Worm (Caenorhabditis elegans): ENCODE results near the gene ZK381.62.

Gene ZK381.62

DNA sequence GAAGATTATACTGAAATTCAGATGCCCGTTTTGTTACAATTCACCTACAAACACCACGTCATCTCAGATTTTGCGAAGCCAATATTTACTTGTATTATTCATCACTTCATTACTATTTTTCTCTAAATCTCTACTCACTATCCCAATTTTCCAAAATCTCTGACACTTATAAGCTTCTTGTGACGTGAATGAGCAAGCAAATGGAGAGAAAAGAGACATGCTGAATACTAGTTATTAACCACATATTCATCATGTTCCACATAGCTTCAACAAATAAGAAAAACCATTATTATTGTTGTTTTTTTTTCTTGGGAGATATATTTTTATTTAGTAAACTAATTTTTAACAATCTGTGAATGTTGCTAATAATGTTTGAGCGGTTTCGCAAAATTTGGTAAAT lies 19.9 kb downstream of the ZK381.62 start:
- no peak for TF ChIP-seq klf-2 (GFP tag; conservative IDR thresholded peaks at IDR 0.05)
- no peak for TF ChIP-seq tab-1 (GFP tag; IDR thresholded peaks at IDR 0.05)
- no peak for TF ChIP-seq T22C8.4 (GFP tag; IDR thresholded peaks at IDR 0.05)
- TF ChIP-seq med-1 (GFP tag; optimal IDR thresholded peaks at IDR 0.05; ENCODE audit: insufficient read depth), result no peak
- no peak for TF ChIP-seq flt-1 (GFP tag; IDR thresholded peaks at IDR 0.05)
- TF ChIP-seq ztf-23 (GFP tag; IDR thresholded peaks at IDR 0.05), result no peak
- TF ChIP-seq ztf-29 (GFP tag; IDR thresholded peaks at IDR 0.05), result no peak
- no peak for TF ChIP-seq ref-1 (GFP tag; conservative IDR thresholded peaks at IDR 0.05)
- no peak for TF ChIP-seq cog-1 (tag; optimal IDR thresholded peaks at IDR 0.05)

DNA sequence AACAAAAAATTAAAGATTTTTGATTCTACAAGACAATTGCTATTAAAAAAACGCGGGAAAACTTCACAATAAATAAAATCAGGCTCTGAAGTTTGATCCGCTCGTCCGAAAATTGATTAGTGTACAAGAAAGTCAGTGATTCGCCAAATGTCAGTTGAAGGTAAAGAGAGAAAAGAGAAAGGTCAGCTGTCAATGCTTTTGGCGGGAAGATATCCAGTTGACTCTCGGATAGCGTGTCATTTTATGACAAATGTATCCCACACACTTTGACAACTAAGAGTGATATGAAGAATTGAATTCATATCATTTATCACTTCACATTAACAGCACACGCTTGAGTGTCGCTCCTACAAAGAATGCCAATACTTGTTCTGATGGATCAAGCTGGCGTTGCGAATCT lies 24.3 kb downstream of the ZK381.62 start:
- TF ChIP-seq cog-1 (tag; optimal IDR thresholded peaks at IDR 0.05), result no peak
- no peak for TF ChIP-seq tab-1 (GFP tag; IDR thresholded peaks at IDR 0.05)

DNA sequence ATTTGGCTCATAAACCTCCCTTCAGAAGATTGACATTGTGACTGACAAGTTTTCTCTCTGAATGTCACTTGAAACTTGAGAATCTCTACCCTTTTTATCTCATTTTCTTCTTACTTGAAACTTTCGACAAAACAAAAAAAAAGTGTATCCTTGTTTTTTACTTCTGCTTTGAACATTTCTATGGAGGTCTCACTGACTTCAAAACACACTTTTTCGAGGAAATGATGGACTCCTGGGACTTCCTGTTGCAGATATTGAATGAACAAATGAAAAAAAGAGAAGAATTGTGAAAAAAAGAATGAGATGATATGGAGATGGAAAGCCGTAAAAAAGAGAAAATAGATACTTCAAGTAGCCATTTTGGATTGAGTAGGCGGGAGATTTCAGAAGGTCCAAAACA lies 30.0 kb downstream of the ZK381.62 start:
- no peak for TF ChIP-seq flt-1 (GFP tag; IDR thresholded peaks at IDR 0.05)
- TF ChIP-seq klf-2 (GFP tag; conservative IDR thresholded peaks at IDR 0.05), result no peak
- TF ChIP-seq cog-1 (tag; optimal IDR thresholded peaks at IDR 0.05), result no peak
- TF ChIP-seq ztf-23 (GFP tag; IDR thresholded peaks at IDR 0.05), result no peak
- TF ChIP-seq med-1 (GFP tag; optimal IDR thresholded peaks at IDR 0.05; ENCODE audit: insufficient read depth), result no peak
- no peak for TF ChIP-seq ref-1 (GFP tag; conservative IDR thresholded peaks at IDR 0.05)
- no peak for TF ChIP-seq T22C8.4 (GFP tag; IDR thresholded peaks at IDR 0.05)
- TF ChIP-seq tab-1 (GFP tag; IDR thresholded peaks at IDR 0.05), result no peak
- TF ChIP-seq ztf-29 (GFP tag; IDR thresholded peaks at IDR 0.05), result no peak

DNA sequence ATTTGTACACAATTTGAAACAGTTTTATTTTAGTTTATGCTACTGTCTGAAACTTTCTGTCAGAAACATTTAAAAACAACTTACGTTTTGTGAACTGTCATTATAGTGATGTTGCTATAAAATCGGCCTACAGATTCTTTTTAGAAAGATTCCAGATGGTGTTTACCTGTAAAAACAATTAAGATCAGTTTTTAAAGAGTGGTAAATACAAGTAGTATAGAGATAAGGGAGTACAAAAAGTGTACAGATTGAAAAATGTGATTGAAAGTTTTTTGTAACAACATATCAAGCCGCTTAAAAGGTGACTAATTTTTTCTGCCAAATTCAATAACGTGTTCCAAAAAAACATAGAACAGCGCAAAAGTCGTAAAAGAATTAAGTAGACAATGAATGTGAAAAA lies 33.6 kb downstream of the ZK381.62 start, which contains the start of gene npr-12:
npr-12 (minus strand) TSS at position 101 of the 400 bp plus-strand sequence.
- no peak for TF ChIP-seq flt-1 (GFP tag; IDR thresholded peaks at IDR 0.05)
- TF ChIP-seq tab-1 (GFP tag; IDR thresholded peaks at IDR 0.05), result no peak
- no peak for TF ChIP-seq ref-1 (GFP tag; conservative IDR thresholded peaks at IDR 0.05)
- no peak for TF ChIP-seq klf-2 (GFP tag; conservative IDR thresholded peaks at IDR 0.05)
- no peak for TF ChIP-seq med-1 (GFP tag; optimal IDR thresholded peaks at IDR 0.05; ENCODE audit: insufficient read depth)
- TF ChIP-seq ztf-23 (GFP tag; IDR thresholded peaks at IDR 0.05), result no peak
- no peak for TF ChIP-seq ztf-29 (GFP tag; IDR thresholded peaks at IDR 0.05)
- TF ChIP-seq T22C8.4 (GFP tag; IDR thresholded peaks at IDR 0.05), result no peak

DNA sequence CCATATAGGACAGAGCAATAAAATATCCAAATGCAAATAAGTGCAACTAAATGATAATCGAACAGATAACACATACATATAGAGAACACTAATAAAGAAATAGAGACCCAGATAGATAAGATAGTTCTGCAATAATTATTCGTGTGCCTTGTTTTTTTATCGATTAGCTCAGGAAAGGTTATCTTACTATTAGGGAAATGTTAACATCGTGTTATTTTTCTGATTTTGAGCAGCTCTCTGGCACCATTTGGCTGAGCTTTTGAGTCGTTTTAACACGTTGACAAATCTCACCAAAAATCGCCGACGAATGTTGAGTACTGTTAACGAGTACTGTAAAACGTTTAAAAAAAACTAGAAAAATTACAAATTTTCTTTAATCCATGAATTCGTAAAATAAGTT lies 42.7 kb downstream of the ZK381.62 start, which contains the start of gene cest-6:
cest-6 (minus strand) TSS at position 101 of the 400 bp plus-strand sequence.
- TF ChIP-seq klf-2 (GFP tag; conservative IDR thresholded peaks at IDR 0.05) (no peak), ref-1 (GFP tag; conservative IDR thresholded peaks at IDR 0.05) (no peak), ztf-23 (GFP tag; IDR thresholded peaks at IDR 0.05) (no peak), T22C8.4 (GFP tag; IDR thresholded peaks at IDR 0.05) (no peak), flt-1 (GFP tag; IDR thresholded peaks at IDR 0.05) (no peak), med-1 (GFP tag; optimal IDR thresholded peaks at IDR 0.05; ENCODE audit: insufficient read depth) (no peak), cog-1 (tag; optimal IDR thresholded peaks at IDR 0.05) (no peak), ztf-29 (GFP tag; IDR thresholded peaks at IDR 0.05) (no peak), tab-1 (GFP tag; IDR thresholded peaks at IDR 0.05) (no peak)

DNA sequence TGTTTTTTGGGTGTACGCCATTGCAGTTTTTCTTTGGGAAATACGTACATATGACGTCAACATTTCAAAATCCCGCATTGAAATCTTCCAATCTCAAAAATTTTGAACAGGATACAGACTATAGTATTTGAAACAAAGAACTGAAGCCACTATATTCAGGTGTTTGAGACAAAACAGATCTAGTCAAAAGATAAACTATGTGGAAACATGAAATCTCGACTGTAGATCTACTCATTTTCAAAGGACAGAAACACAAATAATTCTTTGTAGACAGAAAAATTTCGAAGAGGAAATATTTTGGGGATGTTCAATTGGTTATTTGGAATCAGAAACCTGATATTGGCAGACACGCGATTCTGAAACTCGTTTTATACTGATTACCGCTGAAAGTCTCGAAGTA lies 45.6 kb downstream of the ZK381.62 start:
- TF ChIP-seq cog-1 (tag; optimal IDR thresholded peaks at IDR 0.05) (no peak), ref-1 (GFP tag; conservative IDR thresholded peaks at IDR 0.05) (no peak), ztf-23 (GFP tag; IDR thresholded peaks at IDR 0.05) (no peak), T22C8.4 (GFP tag; IDR thresholded peaks at IDR 0.05) (no peak), klf-2 (GFP tag; conservative IDR thresholded peaks at IDR 0.05) (no peak), tab-1 (GFP tag; IDR thresholded peaks at IDR 0.05) (no peak), ztf-29 (GFP tag; IDR thresholded peaks at IDR 0.05) (no peak), flt-1 (GFP tag; IDR thresholded peaks at IDR 0.05) (no peak), med-1 (GFP tag; optimal IDR thresholded peaks at IDR 0.05; ENCODE audit: insufficient read depth) (no peak)

DNA sequence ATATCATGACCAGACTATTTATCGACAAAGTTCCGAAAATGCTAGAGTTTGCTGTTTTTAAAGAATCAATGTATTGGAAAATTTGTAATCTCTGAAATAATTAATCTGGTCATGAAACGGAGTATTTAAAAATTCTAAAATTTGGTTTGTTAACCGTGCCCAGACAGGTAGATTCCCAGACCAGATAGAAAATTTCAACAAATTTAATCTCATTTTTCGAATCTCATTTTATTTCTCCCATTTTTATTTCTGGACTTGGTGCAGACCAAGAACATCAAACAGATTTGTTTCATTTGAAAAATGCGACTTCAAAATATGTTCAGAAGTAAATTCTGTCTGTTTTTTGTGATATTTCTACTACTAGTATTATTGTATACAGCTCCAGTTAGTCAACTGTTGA lies 48.0 kb downstream of the ZK381.62 start, which contains the start of gene T22D1.1:
T22D1.1 (plus strand) TSS at position 301 of the 400 bp plus-strand sequence.
- TF ChIP-seq tab-1 (GFP tag; IDR thresholded peaks at IDR 0.05), result no peak
- TF ChIP-seq cog-1 (tag; optimal IDR thresholded peaks at IDR 0.05), result no peak
- TF ChIP-seq ref-1 (GFP tag; conservative IDR thresholded peaks at IDR 0.05), result no peak
- no peak for TF ChIP-seq ztf-23 (GFP tag; IDR thresholded peaks at IDR 0.05)
- TF ChIP-seq med-1 (GFP tag; optimal IDR thresholded peaks at IDR 0.05; ENCODE audit: insufficient read depth), result no peak
- TF ChIP-seq ztf-29 (GFP tag; IDR thresholded peaks at IDR 0.05), result no peak
- TF ChIP-seq flt-1 (GFP tag; IDR thresholded peaks at IDR 0.05), result no peak
- TF ChIP-seq klf-2 (GFP tag; conservative IDR thresholded peaks at IDR 0.05), result no peak
- TF ChIP-seq T22C8.4 (GFP tag; IDR thresholded peaks at IDR 0.05), result no peak

All from whole organism, midembryonic.